Fruit fly (Drosophila melanogaster): Measurements from ENCODE around the gene Gr39a.

Gr39a gene

dm6 chr2L:21309058-21309753 lies 18.7 kb downstream of the Gr39a start:
- TF ChIP-seq CG7101 (tag; optimal IDR thresholded peaks at IDR 0.05): no peak
- no peak for TF ChIP-seq cnc (optimal IDR thresholded peaks at IDR 0.05)
- TF ChIP-seq CG11617 (GFP tag; optimal IDR thresholded peaks at IDR 0.05): peak; percentile 6
- peak; percentile 92 for TF ChIP-seq pad (GFP tag; optimal IDR thresholded peaks at IDR 0.05)
- no peak for TF ChIP-seq CG7045 (GFP tag; optimal IDR thresholded peaks at IDR 0.05)
- TF ChIP-seq CG1620 (GFP tag; optimal IDR thresholded peaks at IDR 0.05): no peak
- no peak for TF ChIP-seq tj (GFP tag; optimal IDR thresholded peaks at IDR 0.05)
- TF ChIP-seq CG14711 (tag; optimal IDR thresholded peaks at IDR 0.05): no peak
- no peak for TF ChIP-seq Hr96 (GFP tag; optimal IDR thresholded peaks at IDR 0.05)
- no peak for TF ChIP-seq Clk (GFP tag; optimal IDR thresholded peaks at IDR 0.05)
- TF ChIP-seq cic (GFP tag; optimal IDR thresholded peaks at IDR 0.05): peak; percentile 94
- TF ChIP-seq Mnt (GFP tag; optimal IDR thresholded peaks at IDR 0.05): peak; percentile 95
- TF ChIP-seq CG5204 (GFP tag; optimal IDR thresholded peaks at IDR 0.05): no peak
- TF ChIP-seq CG12768 (GFP tag; optimal IDR thresholded peaks at IDR 0.05): no peak
- no peak for TF ChIP-seq ovo (GFP tag; optimal IDR thresholded peaks at IDR 0.05)
- TF ChIP-seq CG33017 (tag; optimal IDR thresholded peaks at IDR 0.05): peak; percentile 56
- TF ChIP-seq kay (GFP tag; ENCODE audit: borderline replicate concordance): peak; percentile 73
- peak; percentile 20 for TF ChIP-seq bab1 (GFP tag; optimal IDR thresholded peaks at IDR 0.05)
- TF ChIP-seq Crg-1 (GFP tag; optimal IDR thresholded peaks at IDR 0.05): peak; percentile 39

dm6 chr2L:21309754-21310426 lies 19.4 kb downstream of the Gr39a start, which contains the start of gene Mondo:
Gene Mondo (minus strand): TSS chr2L:21310050.
- TF ChIP-seq tj (GFP tag; optimal IDR thresholded peaks at IDR 0.05) (peak; percentile 62), CG33017 (tag; optimal IDR thresholded peaks at IDR 0.05) (no peak), CG7045 (GFP tag; optimal IDR thresholded peaks at IDR 0.05) (no peak), Hr96 (GFP tag; optimal IDR thresholded peaks at IDR 0.05) (peak; percentile 48), CG5204 (GFP tag; optimal IDR thresholded peaks at IDR 0.05) (peak; percentile 41), CG14711 (tag; optimal IDR thresholded peaks at IDR 0.05) (peak; percentile 96), CG1620 (GFP tag; optimal IDR thresholded peaks at IDR 0.05) (no peak)

dm6 chr2L:21310427-21311199 lies 20.1 kb downstream of the Gr39a start, which contains the start of gene crc:
Gene crc (plus strand): TSS chr2L:21310866.
- no peak for TF ChIP-seq Clk (GFP tag; optimal IDR thresholded peaks at IDR 0.05)
- no peak for TF ChIP-seq kay (GFP tag; ENCODE audit: borderline replicate concordance)
- peak; percentile 7 for TF ChIP-seq CG1620 (GFP tag; optimal IDR thresholded peaks at IDR 0.05)
- peak; percentile 17 for TF ChIP-seq bab1 (GFP tag; optimal IDR thresholded peaks at IDR 0.05)
- TF ChIP-seq toe (GFP tag; optimal IDR thresholded peaks at IDR 0.05): peak; percentile 72
- TF ChIP-seq CG7101 (tag; optimal IDR thresholded peaks at IDR 0.05): peak; percentile 5
- TF ChIP-seq cic (GFP tag; optimal IDR thresholded peaks at IDR 0.05): peak; percentile 84
- peak; percentile 18 for TF ChIP-seq Crg-1 (GFP tag; optimal IDR thresholded peaks at IDR 0.05)
- peak; percentile 33 for TF ChIP-seq Hr96 (GFP tag; optimal IDR thresholded peaks at IDR 0.05)
- TF ChIP-seq CG5204 (GFP tag; optimal IDR thresholded peaks at IDR 0.05): peak; percentile 54
- TF ChIP-seq cnc (optimal IDR thresholded peaks at IDR 0.05): no peak
- TF ChIP-seq CG33017 (tag; optimal IDR thresholded peaks at IDR 0.05): peak; percentile 50
- TF ChIP-seq CG14711 (tag; optimal IDR thresholded peaks at IDR 0.05): peak; percentile 51
- TF ChIP-seq Mnt (GFP tag; optimal IDR thresholded peaks at IDR 0.05): peak; percentile 95
- no peak for TF ChIP-seq CG7045 (GFP tag; optimal IDR thresholded peaks at IDR 0.05)
- TF ChIP-seq pad (GFP tag; optimal IDR thresholded peaks at IDR 0.05): no peak
- TF ChIP-seq CG11617 (GFP tag; optimal IDR thresholded peaks at IDR 0.05): peak; percentile 19
- no peak for TF ChIP-seq ovo (GFP tag; optimal IDR thresholded peaks at IDR 0.05)
- TF ChIP-seq tj (GFP tag; optimal IDR thresholded peaks at IDR 0.05): peak; percentile 67
- TF ChIP-seq CG12768 (GFP tag; optimal IDR thresholded peaks at IDR 0.05): no peak

dm6 chr2L:21311200-21311689 lies 20.7 kb downstream of the Gr39a start:
- TF ChIP-seq CG7045 (GFP tag; optimal IDR thresholded peaks at IDR 0.05) (no peak), Mnt (GFP tag; optimal IDR thresholded peaks at IDR 0.05) (peak; percentile 28), kay (GFP tag; ENCODE audit: borderline replicate concordance) (peak; percentile 93)

dm6 chr2L:21312831-21313437 lies 22.4 kb downstream of the Gr39a start:
- TF ChIP-seq kay (GFP tag; ENCODE audit: borderline replicate concordance) (no peak), Hr96 (GFP tag; optimal IDR thresholded peaks at IDR 0.05) (no peak), bab1 (GFP tag; optimal IDR thresholded peaks at IDR 0.05) (no peak), tj (GFP tag; optimal IDR thresholded peaks at IDR 0.05) (peak; percentile 12), CG33017 (tag; optimal IDR thresholded peaks at IDR 0.05) (no peak), cic (GFP tag; optimal IDR thresholded peaks at IDR 0.05) (peak; percentile 49), Clk (GFP tag; optimal IDR thresholded peaks at IDR 0.05) (no peak), CG5204 (GFP tag; optimal IDR thresholded peaks at IDR 0.05) (no peak), pad (GFP tag; optimal IDR thresholded peaks at IDR 0.05) (no peak), CG12768 (GFP tag; optimal IDR thresholded peaks at IDR 0.05) (peak; percentile 27), CG7101 (tag; optimal IDR thresholded peaks at IDR 0.05) (no peak), cnc (optimal IDR thresholded peaks at IDR 0.05) (no peak), CG1620 (GFP tag; optimal IDR thresholded peaks at IDR 0.05) (no peak)
